Worm (Caenorhabditis elegans): ENCODE measurements around the gene F25E5.8.

The F25E5.8 gene

ce11 chrV:7455008-7455407 lies 19.3 kb downstream of the F25E5.8 start, which contains the start of gene F25E5.2:
TSS of gene F25E5.2 (plus strand) at chrV:7455308.
- TF ChIP-seq sup-37 (GFP tag; optimal IDR thresholded peaks at IDR 0.05): no peak
- no peak for TF ChIP-seq xbp-1 (tag; optimal IDR thresholded peaks at IDR 0.05)
- TF ChIP-seq alr-1 (tag; optimal IDR thresholded peaks at IDR 0.05; ENCODE audit: borderline replicate concordance): no peak
- TF ChIP-seq sptf-1 (tag; optimal IDR thresholded peaks at IDR 0.05): no peak

DNA sequence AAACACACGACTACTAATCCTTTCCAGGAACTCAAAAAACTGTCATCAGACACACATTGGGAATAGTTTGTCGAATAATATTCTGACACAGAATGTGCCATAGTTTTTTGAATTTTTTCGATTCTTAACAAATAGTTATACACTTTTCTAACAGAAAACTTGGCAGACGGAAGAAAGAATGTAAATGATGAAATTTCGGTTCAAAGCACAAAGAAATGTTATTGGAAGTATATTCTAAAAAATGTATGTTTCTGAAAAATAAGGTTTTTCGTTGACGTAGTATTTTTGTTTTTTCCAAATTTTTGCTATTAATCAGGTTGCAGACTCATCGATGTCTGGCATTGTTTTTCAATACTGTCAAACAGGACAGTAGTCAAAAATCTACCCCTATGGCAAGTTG lies 25.2 kb downstream of the F25E5.8 start, which contains the start of gene srh-92:
TSS of gene srh-92 (minus strand) at position 101 of the 400 bp plus-strand sequence.
- no peak for TF ChIP-seq fkh-10 (GFP tag; optimal IDR thresholded peaks at IDR 0.05)
- no peak for TF ChIP-seq C04F5.9 (tag; optimal IDR thresholded peaks at IDR 0.05)
- TF ChIP-seq hpl-2 (GFP tag; optimal IDR thresholded peaks at IDR 0.05): no peak
- TF ChIP-seq fos-1 (tag; optimal IDR thresholded peaks at IDR 0.05): no peak
- TF ChIP-seq F16B12.6 (tag; optimal IDR thresholded peaks at IDR 0.05): no peak
- TF ChIP-seq ztf-11 (tag; optimal IDR thresholded peaks at IDR 0.05): no peak
- no peak for TF ChIP-seq egl-13 (tag; optimal IDR thresholded peaks at IDR 0.05)
- no peak for TF ChIP-seq lin-14 (GFP tag; optimal IDR thresholded peaks at IDR 0.05)
- no peak for TF ChIP-seq tbx-2 (tag; optimal IDR thresholded peaks at IDR 0.05)
- TF ChIP-seq ceh-63 (GFP tag; optimal IDR thresholded peaks at IDR 0.05): no peak
- no peak for TF ChIP-seq nhr-85 (tag)

DNA sequence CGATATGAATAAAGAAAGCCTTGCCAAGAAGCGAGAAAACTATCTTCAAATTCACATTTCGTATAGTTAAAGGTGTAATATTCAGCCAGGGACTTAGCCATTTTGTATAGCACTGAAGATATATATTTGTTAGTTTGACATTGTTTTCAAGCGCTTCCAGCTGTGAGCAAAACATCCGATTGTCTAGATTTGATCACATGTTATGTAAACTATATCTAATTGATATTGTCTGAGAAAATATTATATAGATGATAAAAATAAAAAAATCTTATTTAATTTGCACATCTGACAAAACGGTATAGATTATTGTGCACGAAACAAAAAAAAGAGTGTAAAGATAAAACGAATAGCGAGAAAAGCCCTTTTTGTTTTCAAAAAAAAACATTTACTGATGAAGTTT lies 29.0 kb downstream of the F25E5.8 start, which contains the start of gene srh-89:
TSS of gene srh-89 (minus strand) at position 101 of the 400 bp plus-strand sequence.
- TF ChIP-seq ceh-82 (tag; optimal IDR thresholded peaks at IDR 0.05): no peak
- TF ChIP-seq C16A3.4 (tag; optimal IDR thresholded peaks at IDR 0.05): no peak
- no peak for TF ChIP-seq fkh-10 (GFP tag; optimal IDR thresholded peaks at IDR 0.05)
- no peak for TF ChIP-seq dsc-1 (tag; optimal IDR thresholded peaks at IDR 0.05)
- TF ChIP-seq lin-14 (GFP tag; optimal IDR thresholded peaks at IDR 0.05): no peak
- no peak for TF ChIP-seq lin-13 (GFP tag; optimal IDR thresholded peaks at IDR 0.05)
- no peak for TF ChIP-seq ceh-88 (GFP tag; IDR thresholded peaks at IDR 0.05)
- TF ChIP-seq mep-1 (tag; optimal IDR thresholded peaks at IDR 0.05): no peak
- no peak for TF ChIP-seq nhr-76 (tag; optimal IDR thresholded peaks at IDR 0.05)
- TF ChIP-seq elt-3 (tag; optimal IDR thresholded peaks at IDR 0.05): no peak
- no peak for TF ChIP-seq unc-98 (GFP tag; IDR thresholded peaks at IDR 0.05)
- no peak for TF ChIP-seq unc-86 (tag; optimal IDR thresholded peaks at IDR 0.05)
- TF ChIP-seq fos-1 (tag; optimal IDR thresholded peaks at IDR 0.05): no peak
- no peak for TF ChIP-seq efl-1 (optimal IDR thresholded peaks at IDR 0.05)
- no peak for TF ChIP-seq efl-1 (GFP tag; optimal IDR thresholded peaks at IDR 0.05 in 1 of 2)
- no peak for TF ChIP-seq pqm-1 (tag; optimal IDR thresholded peaks at IDR 0.05)
- no peak for TF ChIP-seq irx-1 (tag; optimal IDR thresholded peaks at IDR 0.05)
- TF ChIP-seq blmp-1 (tag; optimal IDR thresholded peaks at IDR 0.05): no peak
- TF ChIP-seq nhr-84 (tag; optimal IDR thresholded peaks at IDR 0.05): no peak

DNA sequence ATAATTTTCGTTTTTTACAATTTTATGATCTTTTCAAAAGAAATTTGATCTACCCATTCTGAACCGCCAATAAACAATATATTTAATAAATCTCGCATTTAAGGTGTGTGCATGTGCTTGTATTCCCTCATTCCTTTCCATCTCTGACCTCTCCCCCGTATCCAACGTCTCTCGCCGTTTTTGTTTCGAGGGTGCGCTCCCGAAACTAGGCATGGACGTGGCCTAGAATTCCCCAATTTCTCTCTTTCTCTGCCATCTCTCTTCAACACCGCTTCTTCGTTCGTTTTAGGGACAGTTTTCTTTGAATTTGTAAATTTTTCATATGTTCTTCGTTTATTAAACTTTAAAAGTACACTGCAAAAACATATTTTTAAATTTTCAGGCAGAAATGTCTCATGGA lies 29.8 kb downstream of the F25E5.8 start, which contains the start of gene F25E5.1:
TSS of gene F25E5.1 (plus strand) at position 376 of the 400 bp plus-strand sequence.
- TF ChIP-seq nhr-85 (tag): peak; percentile 87
- TF ChIP-seq unc-62 (GFP tag; optimal IDR thresholded peaks at IDR 0.05): no peak
- TF ChIP-seq nhr-20 (tag; optimal IDR thresholded peaks at IDR 0.05): peak; percentile 71
- TF ChIP-seq efl-3 (GFP tag; optimal IDR thresholded peaks at IDR 0.05): no peak
- TF ChIP-seq pax-3 (tag; optimal IDR thresholded peaks at IDR 0.05): no peak
- TF ChIP-seq nhr-71 (tag; optimal IDR thresholded peaks at IDR 0.05): peak; percentile 80
- peak; percentile 18 for TF ChIP-seq ceh-8 (GFP tag; optimal IDR thresholded peaks at IDR 0.05)
- peak; percentile 46 for TF ChIP-seq lin-13 (GFP tag; optimal IDR thresholded peaks at IDR 0.05)
- TF ChIP-seq ceh-88 (GFP tag; IDR thresholded peaks at IDR 0.05): no peak
- 0 out of 2 replicates have a peak, but pooled peaks have one; percentile 29 for TF ChIP-seq mab-9 (GFP tag; IDR thresholded peaks at IDR 0.05)
- no peak for TF ChIP-seq alr-1 (tag; optimal IDR thresholded peaks at IDR 0.05; ENCODE audit: borderline replicate concordance)
- TF ChIP-seq ceh-63 (GFP tag; optimal IDR thresholded peaks at IDR 0.05): no peak
- peak; percentile 33 for TF ChIP-seq elt-2 (tag; optimal IDR thresholded peaks at IDR 0.05)
- TF ChIP-seq grh-1 (GFP tag; IDR thresholded peaks at IDR 0.05): no peak
- TF ChIP-seq nhr-47 (tag; optimal IDR thresholded peaks at IDR 0.05): peak; percentile 72
- TF ChIP-seq nhr-28 (tag; optimal IDR thresholded peaks at IDR 0.05): no peak
- peak; percentile 37 for TF ChIP-seq blmp-1 (tag; optimal IDR thresholded peaks at IDR 0.05)
- TF ChIP-seq lir-3 (tag; optimal IDR thresholded peaks at IDR 0.05; ENCODE audit: poor library complexity): peak; percentile 86
- TF ChIP-seq unc-98 (GFP tag; IDR thresholded peaks at IDR 0.05): peak; percentile 61
- peak; percentile 49 for TF ChIP-seq skn-1 (tag; optimal IDR thresholded peaks at IDR 0.05)
- peak in 1 of 2 experiments; percentile 58 for TF ChIP-seq mdl-1 (tag; optimal IDR thresholded peaks at IDR 0.05)
- TF ChIP-seq snpc-4 (tag; optimal IDR thresholded peaks at IDR 0.05): peak; percentile 47
- no peak for TF ChIP-seq ztf-4 (tag; optimal IDR thresholded peaks at IDR 0.05)
- peak; percentile 42 for TF ChIP-seq F16B12.6 (tag; optimal IDR thresholded peaks at IDR 0.05)
- TF ChIP-seq egl-27 (tag; optimal IDR thresholded peaks at IDR 0.05): no peak
